Fruit fly (Drosophila melanogaster): ENCODE data around the gene TTLL3A.

TTLL3A gene

dm6 chr2L:6705081-6705480 is 34.9 kb downstream of the TTLL3A start:
- TF ChIP-seq Six4 (GFP tag; optimal IDR thresholded peaks at IDR 0.05) (no peak), ewg (GFP tag; optimal IDR thresholded peaks at IDR 0.05) (peak; percentile 22), grn (GFP tag; optimal IDR thresholded peaks at IDR 0.05) (no peak), gcm (GFP tag; optimal IDR thresholded peaks at IDR 0.05) (no peak), CG9932 (GFP tag; IDR thresholded peaks at IDR 0.05) (0 out of 2 replicates have a peak, but pooled peaks have one; percentile 13), CG8944 (GFP tag; optimal IDR thresholded peaks at IDR 0.05) (no peak), Adf1 (GFP tag; IDR thresholded peaks at IDR 0.05) (peak; percentile 67; the same call in 1 of the 2 replicates), sr (GFP tag; IDR thresholded peaks at IDR 0.05) (peak; percentile 37; the same call in 1 of the 3 replicates), CG5180 (GFP tag; optimal IDR thresholded peaks at IDR 0.05) (peak; percentile 79), knrl (GFP tag; IDR thresholded peaks at IDR 0.05; ENCODE audit: partially characterized antibody) (0 out of 3 replicates have a peak, but pooled peaks have one; percentile 15), CG3995 (GFP tag; optimal IDR thresholded peaks at IDR 0.05) (no peak), Dad (GFP tag; optimal IDR thresholded peaks at IDR 0.05) (no peak), H2.0 (GFP tag; IDR thresholded peaks at IDR 0.05) (peak; percentile 28; the same call in 1 of the 2 replicates), Pdp1 (GFP tag; optimal IDR thresholded peaks at IDR 0.05) (no peak), CG6791 (GFP tag; IDR thresholded peaks at IDR 0.05; ENCODE audit: partially characterized antibody) (no peak), CG12769 (tag; optimal IDR thresholded peaks at IDR 0.05) (peak; percentile 16), CG8359 (GFP tag; optimal IDR thresholded peaks at IDR 0.05; ENCODE audit: borderline replicate concordance) (peak; percentile 99), sqz (GFP tag; optimal IDR thresholded peaks at IDR 0.05) (no peak), prd (optimal IDR thresholded peaks at IDR 0.05) (no peak), prd (GFP tag; IDR thresholded peaks at IDR 0.05) (no peak), CG6175 (GFP tag; IDR thresholded peaks at IDR 0.05) (0 out of 3 replicates have a peak, but pooled peaks have one; percentile 26), CG16863 (GFP tag; optimal IDR thresholded peaks at IDR 0.05) (no peak), CG17802 (tag; optimal IDR thresholded peaks at IDR 0.05) (no peak), chinmo (GFP tag; IDR thresholded peaks at IDR 0.05; ENCODE audit: partially characterized antibody) (0 out of 4 replicates have a peak, but pooled peaks have one; percentile 48), HLHmδ (GFP tag; optimal IDR thresholded peaks at IDR 0.05) (no peak), slbo (GFP tag; IDR thresholded peaks at IDR 0.05) (no peak), CG14014 (GFP tag; IDR thresholded peaks at IDR 0.05) (peak; percentile 5; the same call in 1 of the 2 replicates), otp (GFP tag; IDR thresholded peaks at IDR 0.05) (0 out of 3 replicates have a peak, but pooled peaks have one; percentile 6), sna (GFP tag; IDR thresholded peaks at IDR 0.05; ENCODE audit: partially characterized antibody) (0 out of 2 replicates have a peak, but pooled peaks have one; percentile 15), CG13424 (tag; optimal IDR thresholded peaks at IDR 0.05) (no peak)

DNA sequence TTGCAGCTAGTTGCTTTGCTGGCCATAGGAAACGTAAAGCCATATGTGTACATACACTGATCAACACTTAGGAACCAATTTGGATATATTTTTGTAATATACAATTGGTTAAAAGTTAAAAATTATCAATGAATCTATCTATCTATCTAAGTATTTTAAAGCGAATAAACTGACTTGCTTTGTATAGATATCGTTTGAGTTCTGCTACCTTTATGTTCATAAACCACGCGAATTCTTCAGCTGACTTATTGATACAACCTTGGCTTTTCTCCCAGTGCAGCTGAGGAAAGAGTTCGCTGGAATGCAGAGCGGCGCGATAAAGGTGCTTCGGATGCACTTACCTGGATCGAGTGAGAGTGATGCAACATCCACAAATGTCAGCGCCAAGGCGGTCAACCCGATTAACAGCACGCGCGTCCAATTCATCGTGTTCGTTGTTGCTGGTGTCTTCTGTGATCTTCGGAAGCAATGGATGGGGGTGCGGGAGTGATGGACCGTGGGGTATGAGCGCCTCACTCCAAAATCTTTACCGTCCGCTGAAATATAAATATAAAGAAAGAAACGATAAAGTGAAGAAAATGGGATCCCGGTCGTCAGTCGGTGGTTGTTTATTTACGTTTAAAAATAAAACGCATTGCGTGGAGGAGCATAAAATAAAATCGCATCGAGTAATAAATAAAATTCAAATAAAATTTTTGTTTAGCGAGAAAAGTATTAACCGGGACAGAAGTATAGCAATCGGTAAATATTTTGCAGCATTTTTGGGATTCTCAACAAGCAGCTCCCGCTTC is 38.4 kb downstream of the TTLL3A start:
- TF ChIP-seq sens (GFP tag) = peak; percentile 59
- no peak for TF ChIP-seq MBD-R2 (GFP tag; IDR thresholded peaks at IDR 0.05)
- no peak for TF ChIP-seq CG4424 (GFP tag; optimal IDR thresholded peaks at IDR 0.05)
- TF ChIP-seq Med (GFP tag) = peak; percentile 26
- TF ChIP-seq phol (tag; optimal IDR thresholded peaks at IDR 0.05) = peak; percentile 33
- no peak for TF ChIP-seq stc (GFP tag; IDR thresholded peaks at IDR 0.05)
- TF ChIP-seq her (GFP tag; optimal IDR thresholded peaks at IDR 0.05) = no peak
- TF ChIP-seq Oli (tag; optimal IDR thresholded peaks at IDR 0.05) = peak; percentile 2
- TF ChIP-seq CG3995 (GFP tag; optimal IDR thresholded peaks at IDR 0.05) = no peak
- 0 out of 3 replicates have a peak, but pooled peaks have one; percentile 14 for TF ChIP-seq zfh1 (GFP tag; IDR thresholded peaks at IDR 0.05)
- TF ChIP-seq sd (tag; optimal IDR thresholded peaks at IDR 0.05) = peak; percentile 54
- peak; percentile 15 for TF ChIP-seq CG12391 (tag; optimal IDR thresholded peaks at IDR 0.05)
- no peak for TF ChIP-seq Optix (GFP tag; IDR thresholded peaks at IDR 0.05)
- peak; percentile 30 for TF ChIP-seq CG10979 (tag; optimal IDR thresholded peaks at IDR 0.05)
- peak; percentile 93 for TF ChIP-seq kah (GFP tag; optimal IDR thresholded peaks at IDR 0.05)
- TF ChIP-seq gem (tag; optimal IDR thresholded peaks at IDR 0.05) = peak; percentile 37
- peak; percentile 0 for TF ChIP-seq zf30C (GFP tag; optimal IDR thresholded peaks at IDR 0.05)
- no peak for TF ChIP-seq scrt (GFP tag; optimal IDR thresholded peaks at IDR 0.05)
- TF ChIP-seq D19B (GFP tag; optimal IDR thresholded peaks at IDR 0.05) = no peak
- TF ChIP-seq cad (GFP tag; optimal IDR thresholded peaks at IDR 0.05) = no peak
